Fruit fly (Drosophila melanogaster) whole organism, embryonic: ENCODE results near the gene Prosbeta6.

ENCODE experiments used
- CG10209 ChIP-seq: fragments of 200-800 bp; sonication (Bioruptor generic); optimal IDR thresholded peaks from 3 replicates; lab custom pipeline; 2017; ENCODE audit warnings: missing biosample characterization, mild to moderate bottlenecking, missing genetic modification characterization, missing genetic modification reagents
- CG10543 ChIP-seq: fragments of 200-800 bp; sonication (Bioruptor generic); optimal IDR thresholded peaks from 3 replicates; lab custom pipeline; 2017; ENCODE audit warnings: missing biosample characterization, mild to moderate bottlenecking, missing genetic modification characterization, moderate library complexity
- CG10979 ChIP-seq: fragments of 200-800 bp; sonication (Bioruptor generic); optimal IDR thresholded peaks from 2 replicates; lab custom pipeline; 2018; ENCODE audit warnings: missing biosample characterization, mild to moderate bottlenecking, missing genetic modification characterization, moderate library complexity
- CG11723 ChIP-seq: fragments of 200-800 bp; sonication (Bioruptor generic); optimal IDR thresholded peaks from 2 replicates; lab custom pipeline; 2017; ENCODE audit warnings: missing biosample characterization, mild to moderate bottlenecking, missing genetic modification characterization
- CG12155 ChIP-seq: fragments of 200-800 bp; sonication (Bioruptor generic); optimal IDR thresholded peaks from 3 replicates; lab custom pipeline; 2016; ENCODE audit warnings: missing biosample characterization, missing genetic modification characterization
- CG12659 ChIP-seq: fragments of 200-800 bp; sonication (Bioruptor generic); optimal IDR thresholded peaks from 3 replicates; lab custom pipeline; 2017; ENCODE audit warnings: mild to moderate bottlenecking, missing biosample characterization, missing genetic modification reagents, missing genetic modification characterization
- CG13624 ChIP-seq: fragments of 200-800 bp; sonication (Bioruptor generic); optimal IDR thresholded peaks from 2 replicates; lab custom pipeline; 2016; ENCODE audit warnings: missing biosample characterization, missing genetic modification characterization
- CG13775 ChIP-seq: fragments of 200-800 bp; sonication (Bioruptor generic); optimal IDR thresholded peaks from 3 replicates; lab custom pipeline; 2017; ENCODE audit warnings: missing biosample characterization, mild to moderate bottlenecking, missing genetic modification characterization
- CG15479 ChIP-seq: fragments of 200-800 bp; sonication (Bioruptor generic); optimal IDR thresholded peaks from 3 replicates; lab custom pipeline; 2019; ENCODE audit warnings: missing biosample characterization, mild to moderate bottlenecking, missing genetic modification characterization, moderate library complexity
- CG17385 ChIP-seq: fragments of 200-800 bp; sonication (Bioruptor generic); optimal IDR thresholded peaks from 3 replicates; lab custom pipeline; 2018; ENCODE audit warnings: missing biosample characterization, mild to moderate bottlenecking, missing genetic modification characterization
- CG1792 ChIP-seq: fragments of 200-800 bp; sonication (Bioruptor generic); optimal IDR thresholded peaks from 2 replicates; lab custom pipeline; 2016; ENCODE audit warnings: missing biosample characterization, missing genetic modification characterization
- CG18764 ChIP-seq: fragments of 200-800 bp; sonication (Bioruptor generic); optimal IDR thresholded peaks from 3 replicates; lab custom pipeline; 2016; ENCODE audit warnings: missing biosample characterization, missing genetic modification characterization
- CG2678 ChIP-seq: fragments of 200-800 bp; sonication (Bioruptor generic); optimal IDR thresholded peaks from 3 replicates; lab custom pipeline; 2019; ENCODE audit warnings: missing biosample characterization, mild to moderate bottlenecking, missing genetic modification characterization, moderate library complexity
- CG2875 ChIP-seq: fragments of 200-800 bp; sonication (Bioruptor generic); optimal IDR thresholded peaks from 2 replicates; lab custom pipeline; 2017; ENCODE audit warnings: missing biosample characterization, mild to moderate bottlenecking, missing genetic modification characterization, missing genetic modification reagents
- CG34224 ChIP-seq: fragments of 200-800 bp; sonication (Bioruptor generic); IDR thresholded peaks from 3 replicates; pipeline ENCODE4 v1.3.6; 2022; ENCODE audit warnings: missing biosample characterization, missing genetic modification characterization; ENCODE audit not compliant: partially characterized antibody
- CG42726 ChIP-seq: fragments of 200-800 bp; sonication (Bioruptor generic); IDR thresholded peaks from 2 replicates; pipeline ENCODE4 v1.3.6; 2022; ENCODE audit warnings: missing biosample characterization, missing genetic modification characterization; ENCODE audit not compliant: partially characterized antibody
- CG4820 ChIP-seq: fragments of 200-800 bp; sonication (Bioruptor generic); optimal IDR thresholded peaks from 3 replicates; lab custom pipeline; 2016; ENCODE audit warnings: missing biosample characterization, missing genetic modification characterization
- CG5245 ChIP-seq: fragments of 200-800 bp; sonication (Bioruptor generic); optimal IDR thresholded peaks from 3 replicates; lab custom pipeline; 2016; ENCODE audit warnings: missing biosample characterization, missing genetic modification characterization
- CG8281 ChIP-seq: fragments of 200-800 bp; sonication (Bioruptor generic); optimal IDR thresholded peaks from 2 replicates; lab custom pipeline; 2018; ENCODE audit warnings: missing biosample characterization, mild to moderate bottlenecking, missing genetic modification characterization, moderate library complexity
- CG8290 ChIP-seq, 3 experiments: fragments of 200-800 bp; sonication (Bioruptor generic); optimal IDR thresholded peaks; 2 replicates each; lab custom pipeline; 2016 to 2019; ENCODE audit warnings: missing biosample characterization in 3 of 3, missing genetic modification characterization in 3 of 3, mild to moderate bottlenecking in 2 of 3, moderate library complexity in 1 of 3
- CG9817 ChIP-seq: fragments of 200-800 bp; sonication (Bioruptor generic); optimal IDR thresholded peaks from 2 replicates; lab custom pipeline; 2018; ENCODE audit warnings: missing biosample characterization, mild to moderate bottlenecking, missing genetic modification characterization, moderate library complexity
- CTCF ChIP-seq: fragments of 200-800 bp; sonication (Bioruptor generic); optimal IDR thresholded peaks from 2 replicates; lab custom pipeline; 2017; ENCODE audit warnings: missing biosample characterization, mild to moderate bottlenecking, missing genetic modification characterization, moderate library complexity
- Drgx ChIP-seq: fragments of 200-800 bp; sonication (Bioruptor generic); IDR thresholded peaks from 2 replicates; pipeline ENCODE4 v1.3.6; 2022; ENCODE audit warnings: missing biosample characterization, missing genetic modification characterization
- E2f1 ChIP-seq: fragments of 200-800 bp; sonication (Bioruptor generic); IDR thresholded peaks from 2 replicates; pipeline ENCODE4 v1.3.6; 2022; ENCODE audit warnings: missing biosample characterization, missing genetic modification characterization
- Eip74EF ChIP-seq, 2 experiments: fragments of 200-800 bp in 1 of 2; fragments of >200 bp in 1 of 2; sonication (Bioruptor generic) in 1 of 2; optimal IDR thresholded peaks; 2 replicates each; lab custom pipeline; 2017 to 2019; ENCODE audit warnings: missing biosample characterization in 2 of 2, missing genetic modification characterization in 2 of 2, mild to moderate bottlenecking in 1 of 2, moderate library complexity in 1 of 2
- Fer1 ChIP-seq: fragments of 200-800 bp; sonication (Bioruptor generic); optimal IDR thresholded peaks from 2 replicates; lab custom pipeline; 2017; ENCODE audit warnings: missing biosample characterization, mild to moderate bottlenecking, missing genetic modification characterization
- Hsf ChIP-seq: fragments of 200-800 bp; sonication (Bioruptor generic); optimal IDR thresholded peaks from 3 replicates; lab custom pipeline; 2016; ENCODE audit warnings: missing biosample characterization, missing genetic modification characterization
- Lhr ChIP-seq: fragments of 200-800 bp; sonication (Bioruptor generic); optimal IDR thresholded peaks from 3 replicates; lab custom pipeline; 2017; ENCODE audit warnings: mild to moderate bottlenecking, missing biosample characterization, missing genetic modification reagents, missing genetic modification characterization
- Lim3 ChIP-seq: fragments of 200-800 bp; sonication (Bioruptor generic); IDR thresholded peaks from 2 replicates; pipeline ENCODE4 v1.3.6; 2022; ENCODE audit warnings: missing biosample characterization, missing genetic modification characterization
- Nf-YC ChIP-seq: fragments of 200-800 bp; optimal IDR thresholded peaks from 3 replicates; lab custom pipeline; 2019; ENCODE audit warnings: missing biosample characterization, mild to moderate bottlenecking, missing genetic modification characterization, moderate library complexity
- Side ChIP-seq: fragments of 200-800 bp; sonication (Bioruptor generic); optimal IDR thresholded peaks from 2 replicates; lab custom pipeline; 2016; ENCODE audit warnings: missing biosample characterization, missing genetic modification characterization
- Six4 ChIP-seq: fragments of 200-800 bp; sonication (Bioruptor generic); optimal IDR thresholded peaks from 2 replicates; lab custom pipeline; 2016; ENCODE audit warnings: missing biosample characterization, missing genetic modification characterization
- bbx ChIP-seq: fragments of 200-800 bp; sonication (Bioruptor generic); IDR thresholded peaks from 2 replicates; pipeline ENCODE4 v1.3.6; 2022; ENCODE audit warnings: missing biosample characterization, missing genetic modification characterization; ENCODE audit not compliant: partially characterized antibody
- bsh ChIP-seq, 2 experiments: fragments of 200-800 bp; sonication (Bioruptor generic); optimal IDR thresholded peaks; 2 replicates each; lab custom pipeline; 2017 to 2018; ENCODE audit warnings: mild to moderate bottlenecking in 2 of 2, missing biosample characterization in 2 of 2, missing genetic modification characterization in 2 of 2, moderate library complexity in 1 of 2
- cas ChIP-seq: fragments of 200-800 bp; sonication (Bioruptor generic); IDR thresholded peaks from 2 replicates; pipeline ENCODE4 v1.3.6; 2022; ENCODE audit warnings: missing biosample characterization, missing genetic modification characterization
- chinmo ChIP-seq: fragments of 200-800 bp; sonication (Bioruptor generic); IDR thresholded peaks from 4 replicates; pipeline ENCODE4 v1.3.6; 2022; ENCODE audit warnings: missing biosample characterization, missing genetic modification characterization; ENCODE audit not compliant: partially characterized antibody
- ewg ChIP-seq: fragments of 200-800 bp; sonication (Bioruptor generic); optimal IDR thresholded peaks from 3 replicates; lab custom pipeline; 2017; ENCODE audit warnings: mild to moderate bottlenecking, missing biosample characterization, missing genetic modification reagents, missing genetic modification characterization
- gem ChIP-seq: fragments of 200-800 bp; sonication (Bioruptor generic); optimal IDR thresholded peaks from 2 replicates; lab custom pipeline; 2019; ENCODE audit warnings: missing biosample characterization, mild to moderate bottlenecking, missing genetic modification characterization, moderate library complexity
- hb ChIP-seq: fragments of 200-800 bp; sonication (Bioruptor generic); IDR thresholded peaks from 3 replicates; pipeline ENCODE4 v1.3.6; 2022; ENCODE audit warnings: missing biosample characterization, missing genetic modification characterization; ENCODE audit not compliant: partially characterized antibody
- hkb ChIP-seq, 2 experiments: fragments of 200-800 bp in 1 of 2; fragments of >200 bp in 1 of 2; sonication (Bioruptor generic) in 1 of 2; IDR thresholded peaks in 1 of 2; optimal IDR thresholded peaks in 1 of 2; 2 replicates each; pipeline versions ENCODE4 v1.3.6 to Lab custom; 2017 to 2022; ENCODE audit warnings: missing biosample characterization in 1 of 2, missing genetic modification characterization in 1 of 2
- odd ChIP-seq: fragments of 200-800 bp; sonication (Bioruptor generic); optimal IDR thresholded peaks from 2 replicates; lab custom pipeline; 2017; ENCODE audit warnings: missing biosample characterization, mild to moderate bottlenecking, missing genetic modification characterization
- peb ChIP-seq: fragments of 200-800 bp; sonication (Bioruptor generic); IDR thresholded peaks from 2 replicates; pipeline ENCODE4 v1.3.6; 2022; ENCODE audit warnings: missing biosample characterization, missing genetic modification characterization
- pros ChIP-seq: fragments of 200-800 bp; sonication (Bioruptor generic); optimal IDR thresholded peaks from 3 replicates; lab custom pipeline; 2019; ENCODE audit warnings: missing biosample characterization, mild to moderate bottlenecking, missing genetic modification characterization, moderate library complexity
- row ChIP-seq: fragments of 200-800 bp; sonication (Bioruptor generic); IDR thresholded peaks from 3 replicates; pipeline ENCODE4 v1.3.6; 2022; ENCODE audit warnings: missing biosample characterization, missing genetic modification characterization
- slp2 ChIP-seq: fragments of 200-800 bp; sonication (Bioruptor generic); optimal IDR thresholded peaks from 2 replicates; lab custom pipeline; 2016; ENCODE audit warnings: missing biosample characterization, missing genetic modification characterization
- sr ChIP-seq: fragments of 200-800 bp; sonication (Bioruptor generic); IDR thresholded peaks from 3 replicates; pipeline ENCODE4 v1.3.6; 2022; ENCODE audit warnings: missing biosample characterization, missing genetic modification characterization
- vfl ChIP-seq: fragments of 200-800 bp; sonication (Bioruptor generic); optimal IDR thresholded peaks from 2 replicates; lab custom pipeline; 2016; ENCODE audit warnings: missing biosample characterization, missing genetic modification characterization
- yki ChIP-seq: fragments of >200 bp; optimal IDR thresholded peaks from 3 replicates; lab custom pipeline; 2018
- zen2 ChIP-seq: fragments of 200-800 bp; sonication (Bioruptor generic); IDR thresholded peaks from 3 replicates; pipeline ENCODE4 v1.3.6; 2022; ENCODE audit warnings: missing biosample characterization, missing genetic modification characterization; ENCODE audit not compliant: partially characterized antibody

The Prosbeta6 gene

DNA sequence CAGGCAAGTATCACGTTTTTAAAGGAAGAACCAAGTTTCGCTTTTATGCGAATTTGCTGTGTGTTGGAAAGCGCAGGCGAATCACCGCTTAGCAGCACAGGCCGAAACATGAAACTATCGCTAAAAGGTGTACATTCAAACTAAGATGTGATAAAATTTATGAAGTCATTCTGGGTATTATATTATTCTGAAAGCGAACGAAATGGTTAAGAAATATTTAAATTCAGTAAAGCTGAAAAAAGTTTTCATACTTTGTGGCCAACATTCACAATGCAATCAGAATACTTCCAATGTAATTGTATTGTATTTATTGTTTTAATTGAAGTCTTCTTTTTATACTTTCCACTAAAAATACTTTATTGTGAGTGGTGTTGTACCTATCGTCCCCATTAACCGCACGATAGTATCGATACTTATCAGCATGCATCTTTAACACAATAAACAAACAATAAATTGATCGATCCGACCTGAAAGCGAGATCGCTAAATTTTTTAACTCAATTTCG is 29.0 kb downstream of the Prosbeta6 start, which contains the start of gene Smn (continued):
- TF ChIP-seq zen2 (GFP tag; lab: Robert Waterston, UW), result peak; percentile 70; the same call in 2 of the 3 replicates
- peak; percentile 3 for TF ChIP-seq CG1792 (GFP tag; lab: Kevin White, UChicago)
- TF ChIP-seq Eip74EF (GFP tag; optimal IDR thresholded peaks at IDR 0.05; lab: Kevin White, UChicago), result no peak
- TF ChIP-seq CG8290 (GFP tag; optimal IDR thresholded peaks at IDR 0.05; lab: Kevin White, UChicago), result peak; percentile 68
- peak; percentile 13 to 67 for TF ChIP-seq CG8290 (tag; optimal IDR thresholded peaks at IDR 0.05; lab: Kevin White, UChicago)
- peak in 1 of 2 experiments; percentile 30 for TF ChIP-seq bsh (GFP tag; optimal IDR thresholded peaks at IDR 0.05; lab: Kevin White, UChicago)
- peak; percentile 32 for TF ChIP-seq Fer1 (GFP tag; lab: Kevin White, UChicago)
- peak; percentile 46 for TF ChIP-seq CG10543
- TF ChIP-seq Lim3, result no peak
- peak; percentile 67 for TF ChIP-seq Side (GFP tag; lab: Kevin White, UChicago)
- TF ChIP-seq chinmo (GFP tag; lab: Robert Waterston, UW), result peak; percentile 78; the same call in 2 of the 4 replicates
- TF ChIP-seq odd (GFP tag; lab: Kevin White, UChicago), result no peak
- no peak for TF ChIP-seq CG2875 (GFP tag; lab: Kevin White, UChicago)
- TF ChIP-seq Lhr (GFP tag; lab: Kevin White, UChicago), result peak; percentile 35
- TF ChIP-seq hkb (optimal IDR thresholded peaks at IDR 0.05; lab: Kevin White, UChicago), result no peak
- TF ChIP-seq hkb (GFP tag; IDR thresholded peaks at IDR 0.05; lab: Robert Waterston, UW), result no peak
- TF ChIP-seq CG5245 (GFP tag; lab: Kevin White, UChicago), result peak; percentile 2
- TF ChIP-seq peb, result no peak
- peak; percentile 15 for TF ChIP-seq vfl (GFP tag; lab: Kevin White, UChicago)
- peak; percentile 59 for TF ChIP-seq CG2678 (tag; lab: Kevin White, UChicago)
- TF ChIP-seq CG9817 (tag; lab: Kevin White, UChicago), result peak; percentile 56
- peak; percentile 21 for TF ChIP-seq Nf-YC (tag; lab: Kevin White, UChicago)
- TF ChIP-seq CG18764, result peak; percentile 10
- TF ChIP-seq Hsf, result peak; percentile 46
- TF ChIP-seq E2f1, result no peak
- TF ChIP-seq row (GFP tag; lab: Robert Waterston, UW), result peak; percentile 83
- TF ChIP-seq CG12659 (GFP tag; lab: Kevin White, UChicago), result peak; percentile 81
- peak; percentile 18 for TF ChIP-seq CG10979 (tag; lab: Kevin White, UChicago)
- TF ChIP-seq CG12155 (GFP tag; lab: Kevin White, UChicago), result peak; percentile 60
- peak; percentile 87 for TF ChIP-seq bbx (GFP tag; lab: Robert Waterston, UW)
- peak; percentile 27 for TF ChIP-seq CG4820
- TF ChIP-seq slp2 (GFP tag; lab: Kevin White, UChicago), result peak; percentile 41
- no peak for TF ChIP-seq pros (GFP tag; lab: Kevin White, UChicago)
- TF ChIP-seq cas, result no peak
- peak; percentile 83 for TF ChIP-seq hb
- peak; percentile 17 for TF ChIP-seq CG13775
- peak; percentile 32 for TF ChIP-seq CG8281 (tag; lab: Kevin White, UChicago)
- TF ChIP-seq CG15479 (GFP tag; lab: Kevin White, UChicago), result no peak
- peak; percentile 13 for TF ChIP-seq CG13624 (GFP tag; lab: Kevin White, UChicago)
- TF ChIP-seq ewg (GFP tag; lab: Kevin White, UChicago), result no peak
- peak; percentile 69 for TF ChIP-seq gem (tag; lab: Kevin White, UChicago)
- peak; percentile 81 for TF ChIP-seq CG34224 (GFP tag; lab: Robert Waterston, UW)
- peak; percentile 13; the same call in 1 of the 2 replicates for TF ChIP-seq Drgx (GFP tag; lab: Robert Waterston, UW)
- TF ChIP-seq CG17385 (GFP tag; lab: Kevin White, UChicago), result peak; percentile 58
- peak; percentile 61; the same call in 1 of the 2 replicates for TF ChIP-seq CG42726 (GFP tag; lab: Robert Waterston, UW)
- peak; percentile 26 for TF ChIP-seq CTCF (GFP tag; lab: Kevin White, UChicago)
- TF ChIP-seq CG11723 (GFP tag; lab: Kevin White, UChicago), result peak; percentile 10
- TF ChIP-seq Six4 (GFP tag; lab: Kevin White, UChicago), result no peak
- peak; percentile 24 for TF ChIP-seq CG10209 (GFP tag; lab: Kevin White, UChicago)
- TF ChIP-seq yki, result no peak
- TF ChIP-seq sr (GFP tag; lab: Robert Waterston, UW), result no peak
